Worm (Caenorhabditis elegans) whole organism, L1 larva: ENCODE measurements around the gene twk-34.

Source experiments
- blmp-1 ChIP-seq: fragments of 150-350 bp; optimal IDR thresholded peaks from 2 replicates; lab custom pipeline; 2014; ENCODE audit warnings: missing biosample characterization, missing genetic modification characterization
- dsc-1 ChIP-seq: sonication (generic microtip); optimal IDR thresholded peaks from 2 replicates; lab custom pipeline; 2016; ENCODE audit warnings: mild to moderate bottlenecking, missing genetic modification characterization, missing compliant biosample characterization
- efl-1 ChIP-seq, 4 experiments: fragments of 150-350 bp; optimal IDR thresholded peaks in 3 of 4; peaks in 1 of 4; 1 replicate in 1 of 4; 2 replicates in 3 of 4; lab custom pipeline; 2014; ENCODE audit warnings: missing biosample characterization in 2 of 4, missing genetic modification characterization in 2 of 4, missing genetic modification reagents in 2 of 4
- efl-3 ChIP-seq: fragments of 200-800 bp; sonication (Bioruptor generic); optimal IDR thresholded peaks from 2 replicates; lab custom pipeline; 2018; ENCODE audit warnings: mild to moderate bottlenecking, missing genetic modification characterization, missing compliant biosample characterization
- elt-2 ChIP-seq: sonication (generic microtip); optimal IDR thresholded peaks from 2 replicates; lab custom pipeline; 2016; ENCODE audit warnings: missing genetic modification characterization, mild to moderate bottlenecking, inconsistent platforms, missing compliant biosample characterization, missing genetic modification reagents
- elt-3 ChIP-seq, 6 experiments: fragments of 150-350 bp in 1 of 6; sonication (generic microtip); optimal IDR thresholded peaks; 2 replicates each; lab custom pipeline; 2017 to 2018; ENCODE audit warnings: missing biosample characterization in 6 of 6, missing genetic modification characterization in 6 of 6, inconsistent platforms in 1 of 6
- fkh-10 ChIP-seq: sonication (generic microtip); optimal IDR thresholded peaks from 2 replicates; lab custom pipeline; 2017; ENCODE audit warnings: missing biosample characterization, missing genetic modification reagents, missing genetic modification characterization
- grh-1 ChIP-seq: fragments of 200-800 bp; sonication (Bioruptor generic); IDR thresholded peaks from 2 replicates; pipeline ENCODE4 v1.3.6; 2022; ENCODE audit warnings: missing genetic modification reagents, missing genetic modification characterization, missing compliant biosample characterization
- irx-1 ChIP-seq: sonication (generic microtip); optimal IDR thresholded peaks from 2 replicates; lab custom pipeline; 2016; ENCODE audit warnings: missing genetic modification characterization, missing compliant biosample characterization
- isw-1 ChIP-seq: fragments of 200-800 bp; sonication (Bioruptor generic); IDR thresholded peaks from 2 replicates; pipeline ENCODE4 v1.3.6; 2022; ENCODE audit warnings: missing genetic modification characterization, missing compliant biosample characterization
- lin-13 ChIP-seq: fragments of 150-350 bp; optimal IDR thresholded peaks from 2 replicates; lab custom pipeline; 2014; ENCODE audit warnings: missing biosample characterization, missing genetic modification reagents, missing genetic modification characterization
- lin-14 ChIP-seq: fragments of 200-800 bp; sonication (Bioruptor generic); optimal IDR thresholded peaks from 2 replicates; lab custom pipeline; 2018; ENCODE audit warnings: mild to moderate bottlenecking, missing genetic modification characterization, moderate library complexity, missing compliant biosample characterization
- lsy-2 ChIP-seq, 2 experiments: fragments of 150-350 bp; optimal IDR thresholded peaks; 2 replicates each; lab custom pipeline; 2014; ENCODE audit warnings: missing biosample characterization in 2 of 2, missing genetic modification characterization in 2 of 2
- mdl-1 ChIP-seq, 2 experiments: fragments of 150-350 bp; optimal IDR thresholded peaks; 2 replicates each; lab custom pipeline; 2014 to 2017; ENCODE audit warnings: missing biosample characterization in 2 of 2, missing genetic modification characterization in 2 of 2, inconsistent platforms in 1 of 2
- nhr-19 ChIP-seq: fragments of 200-800 bp; sonication (Bioruptor generic); conservative IDR thresholded peaks from 2 replicates; pipeline ENCODE4 v1.3.6; 2022; ENCODE audit warnings: missing genetic modification characterization, missing compliant biosample characterization
- nhr-20 ChIP-seq: sonication (generic microtip); optimal IDR thresholded peaks from 2 replicates; lab custom pipeline; 2016; ENCODE audit warnings: mild to moderate bottlenecking, missing genetic modification characterization, missing compliant biosample characterization
- nhr-71 ChIP-seq: sonication (generic microtip); optimal IDR thresholded peaks from 2 replicates; lab custom pipeline; 2016; ENCODE audit warnings: mild to moderate bottlenecking, missing genetic modification characterization, moderate library complexity, missing compliant biosample characterization
- nhr-77 ChIP-seq: fragments of 150-350 bp; optimal IDR thresholded peaks from 2 replicates; lab custom pipeline; 2014; ENCODE audit warnings: missing biosample characterization, missing genetic modification characterization
- nhr-84 ChIP-seq: sonication (generic microtip); optimal IDR thresholded peaks from 2 replicates; lab custom pipeline; 2017; ENCODE audit warnings: missing biosample characterization, missing genetic modification characterization
- nhr-85 ChIP-seq: sonication (generic microtip); peaks from one replicate; lab custom pipeline; 2016; ENCODE audit warnings: missing genetic modification characterization, inconsistent platforms, missing compliant biosample characterization
- nhr-90 ChIP-seq: sonication (generic microtip); optimal IDR thresholded peaks from 2 replicates; lab custom pipeline; 2016; ENCODE audit warnings: mild to moderate bottlenecking, missing genetic modification characterization, missing compliant biosample characterization; ENCODE audit not compliant: poor library complexity
- pag-3 ChIP-seq: sonication (generic microtip); optimal IDR thresholded peaks from 2 replicates; lab custom pipeline; 2017; ENCODE audit warnings: missing genetic modification characterization, mild to moderate bottlenecking, missing compliant biosample characterization, antibody characterized with exemption, borderline replicate concordance; ENCODE audit not compliant: insufficient read depth
- rnt-1 ChIP-seq: sonication (generic microtip); optimal IDR thresholded peaks from 2 replicates; lab custom pipeline; 2016; ENCODE audit warnings: mild to moderate bottlenecking, missing genetic modification characterization, moderate library complexity, missing compliant biosample characterization
- snu-23 ChIP-seq: sonication (generic microtip); optimal IDR thresholded peaks from 2 replicates; lab custom pipeline; 2016; ENCODE audit warnings: missing genetic modification characterization, missing compliant biosample characterization
- sup-37 ChIP-seq: fragments of 200-800 bp; sonication (Bioruptor generic); optimal IDR thresholded peaks from 2 replicates; lab custom pipeline; 2018; ENCODE audit warnings: mild to moderate bottlenecking, missing genetic modification characterization, missing compliant biosample characterization
- swsn-7 ChIP-seq: sonication (generic microtip); optimal IDR thresholded peaks from 2 replicates; lab custom pipeline; 2016; ENCODE audit warnings: missing genetic modification characterization, missing compliant biosample characterization
- tlp-1 ChIP-seq: fragments of 150-350 bp; optimal IDR thresholded peaks from 2 replicates; lab custom pipeline; 2014; ENCODE audit warnings: missing biosample characterization, missing genetic modification characterization
- ztf-11 ChIP-seq, 2 experiments: sonication (generic microtip); optimal IDR thresholded peaks; 2 replicates each; lab custom pipeline; 2016 to 2017; ENCODE audit warnings: missing genetic modification characterization in 2 of 2, missing biosample characterization in 1 of 2, missing compliant biosample characterization in 1 of 2

twk-34 gene

ce11 chrV:15704745-15705144 lies at the start of gene twk-34:
Gene twk-34, plus strand, starts transcription at chrV:15704960.
- TF ChIP-seq blmp-1 (tag; lab: Kevin White, UChicago) = peak; percentile 5
- TF ChIP-seq elt-3 (tag; optimal IDR thresholded peaks at IDR 0.05; lab: Kevin White, UChicago) = peak in 1 of 6 experiments; percentile 51
- peak; percentile 29 for TF ChIP-seq nhr-85 (tag; lab: Kevin White, UChicago)
- no peak for TF ChIP-seq elt-2 (tag; lab: Kevin White, UChicago)

ce11 chrV:15658262-15659060 lies 46.3 kb upstream of the twk-34 start:
- TF ChIP-seq ztf-11 (tag; optimal IDR thresholded peaks at IDR 0.05; lab: Kevin White, UChicago) = no peak
- TF ChIP-seq rnt-1 (tag; lab: Kevin White, UChicago) = peak; percentile 72
- TF ChIP-seq sup-37 (GFP tag; lab: Kevin White, UChicago) = no peak
- peak; percentile 51 for TF ChIP-seq lin-14 (GFP tag; lab: Kevin White, UChicago)
- peak; percentile 40 for TF ChIP-seq nhr-71 (tag; lab: Kevin White, UChicago)
- peak in 1 of 2 experiments; percentile 24 for TF ChIP-seq lsy-2 (tag; optimal IDR thresholded peaks at IDR 0.05; lab: Kevin White, UChicago)
- peak; percentile 5 for TF ChIP-seq snu-23 (GFP tag; lab: Kevin White, UChicago)
- TF ChIP-seq nhr-19 = peak; percentile 34; the same call in 1 of the 2 replicates
- no peak for TF ChIP-seq swsn-7 (tag; lab: Kevin White, UChicago)

ce11 chrV:15661003-15661402 lies 43.8 kb upstream of the twk-34 start:
- peak; percentile 43; the same call in 1 of the 2 replicates for TF ChIP-seq grh-1 (GFP tag; lab: Robert Waterston, UW)
- peak; percentile 15 for TF ChIP-seq snu-23 (GFP tag; lab: Kevin White, UChicago)
- no peak for TF ChIP-seq pag-3 (tag; lab: Kevin White, UChicago)
- peak; percentile 2 for TF ChIP-seq efl-3 (GFP tag; lab: Kevin White, UChicago)
- TF ChIP-seq fkh-10 = no peak
- TF ChIP-seq elt-3 (tag; optimal IDR thresholded peaks at IDR 0.05; lab: Kevin White, UChicago) = peak in 1 of 6 experiments; percentile 27
- TF ChIP-seq irx-1 = peak; percentile 16
- TF ChIP-seq blmp-1 (tag; lab: Kevin White, UChicago) = peak; percentile 67
- TF ChIP-seq efl-1 (optimal IDR thresholded peaks at IDR 0.05; lab: Kevin White, UChicago) = no peak
- peak in 1 of 2 experiments; percentile 62 for TF ChIP-seq efl-1 (GFP tag; optimal IDR thresholded peaks at IDR 0.05 in 1 of 2; lab: Kevin White, UChicago)
- TF ChIP-seq nhr-90 (tag; lab: Kevin White, UChicago) = peak; percentile 10
- TF ChIP-seq rnt-1 (tag; lab: Kevin White, UChicago) = peak; percentile 5
- TF ChIP-seq lin-14 (GFP tag; lab: Kevin White, UChicago) = peak; percentile 82
- no peak for TF ChIP-seq tlp-1 (tag; lab: Kevin White, UChicago)
- TF ChIP-seq nhr-84 (tag; lab: Kevin White, UChicago) = no peak
- no peak for TF ChIP-seq nhr-77 (tag; lab: Kevin White, UChicago)
- no peak for TF ChIP-seq mdl-1 (tag; optimal IDR thresholded peaks at IDR 0.05; lab: Kevin White, UChicago)
- peak; percentile 30 for TF ChIP-seq lin-13 (GFP tag; lab: Kevin White, UChicago)
- peak; percentile 96 for TF ChIP-seq nhr-85 (tag; lab: Kevin White, UChicago)
- peak; percentile 26 for TF ChIP-seq nhr-71 (tag; lab: Kevin White, UChicago)
- TF ChIP-seq isw-1 (GFP tag; lab: Robert Waterston, UW) = no peak
- TF ChIP-seq nhr-20 = peak; percentile 28

- TF ChIP-seq rnt-1 (tag; lab: Kevin White, UChicago) (peak; percentile 52), grh-1 (GFP tag; lab: Robert Waterston, UW) (no peak), lsy-2 (tag; optimal IDR thresholded peaks at IDR 0.05; lab: Kevin White, UChicago) (peak in 1 of 2 experiments; percentile 20), nhr-71 (tag; lab: Kevin White, UChicago) (peak; percentile 8), dsc-1 (tag; lab: Kevin White, UChicago) (peak; percentile 72)
- TF ChIP-seq, all 84 proteins: peak for 4
Measured at ce11 chrV:15661580-15661979, 43.2 kb upstream of the twk-34 start.
